Worm (Caenorhabditis elegans) whole organism, dauer: ENCODE measurements around the gene srh-30.

Experiments
- unc-62 ChIP-seq: sonication (generic microtip); optimal IDR thresholded peaks from 2 replicates; lab custom pipeline; 2017; ENCODE audit warnings: missing biosample characterization, missing genetic modification reagents, missing genetic modification characterization

srh-30 gene

ce11 chrV:6771645-6772044, at the start of gene srh-30:
Gene srh-30, minus strand, starts transcription at chrV:6771745.
- no peak for TF ChIP-seq unc-62 (GFP tag; lab: Kevin White, UChicago)

ce11 chrV:6819812-6820211, 48.3 kb upstream of the srh-30 start, which contains the start of gene dmsr-13:
Gene dmsr-13, minus strand, starts transcription at chrV:6819912.
- no peak for TF ChIP-seq unc-62 (GFP tag; lab: Kevin White, UChicago)

ce11 chrV:6817184-6817583, 45.6 kb upstream of the srh-30 start, which contains the start of gene dmsr-14:
Gene dmsr-14, minus strand, starts transcription at chrV:6817284.
- TF ChIP-seq unc-62 (GFP tag; lab: Kevin White, UChicago) = no peak

ce11 chrV:6813862-6814261, 42.3 kb upstream of the srh-30 start:
- TF ChIP-seq unc-62 (GFP tag; lab: Kevin White, UChicago) = no peak

ce11 chrV:6811863-6812262, 40.3 kb upstream of the srh-30 start:
- TF ChIP-seq unc-62 (GFP tag; lab: Kevin White, UChicago) = no peak

ce11 chrV:6810091-6810490, 38.5 kb upstream of the srh-30 start:
- TF ChIP-seq unc-62 (GFP tag; lab: Kevin White, UChicago) = no peak

ce11 chrV:6808962-6809361, 37.4 kb upstream of the srh-30 start, which contains the start of gene dmsr-16:
Gene dmsr-16, minus strand, starts transcription at chrV:6809062.
- TF ChIP-seq unc-62 (GFP tag; lab: Kevin White, UChicago) = no peak

ce11 chrV:6806340-6806739, 34.8 kb upstream of the srh-30 start, which contains the start of gene dmsr-12:
Gene dmsr-12, minus strand, starts transcription at chrV:6806440.
- no peak for TF ChIP-seq unc-62 (GFP tag; lab: Kevin White, UChicago)

- no peak for TF ChIP-seq unc-62 (GFP tag; lab: Kevin White, UChicago)
Measured at ce11 chrV:6803992-6804391, 32.4 kb upstream of the srh-30 start, which contains the start of gene dmsr-11. Gene dmsr-11, minus strand, starts transcription at chrV:6804092.

- TF ChIP-seq unc-62 (GFP tag; lab: Kevin White, UChicago) = no peak
Measured at ce11 chrV:6801850-6802249, 30.3 kb upstream of the srh-30 start, which contains the start of gene dmsr-10. Gene dmsr-10, minus strand, starts transcription at chrV:6801950.

- TF ChIP-seq unc-62 (GFP tag; lab: Kevin White, UChicago) = no peak
Measured at ce11 chrV:6799564-6799963, 28.0 kb upstream of the srh-30 start, which contains the start of gene dmsr-9. Gene dmsr-9, minus strand, starts transcription at chrV:6799664.

- TF ChIP-seq unc-62 (GFP tag; lab: Kevin White, UChicago) = no peak
Measured at ce11 chrV:6796894-6797293, 25.3 kb upstream of the srh-30 start.

ce11 chrV:6796264-6796663, 24.7 kb upstream of the srh-30 start:
- no peak for TF ChIP-seq unc-62 (GFP tag; lab: Kevin White, UChicago)

- TF ChIP-seq unc-62 (GFP tag; lab: Kevin White, UChicago) = no peak
Measured at ce11 chrV:6793744-6794239, 22.2 kb upstream of the srh-30 start, which contains the start of gene ZC404.1. Gene ZC404.1, plus strand, starts transcription at chrV:6794189.

- TF ChIP-seq unc-62 (GFP tag; lab: Kevin White, UChicago) = no peak
Measured at ce11 chrV:6792973-6793372, 21.4 kb upstream of the srh-30 start.

- TF ChIP-seq unc-62 (GFP tag; lab: Kevin White, UChicago) = no peak
Measured at ce11 chrV:6792565-6792964, 21.0 kb upstream of the srh-30 start, which contains the start of gene gck-2. Gene gck-2, minus strand, starts transcription at chrV:6792665.

ce11 chrV:6787906-6788430, 16.4 kb upstream of the srh-30 start, which contains the start of gene ZC404.2:
Gene ZC404.2, plus strand, starts transcription at chrV:6787952.
- TF ChIP-seq unc-62 (GFP tag; lab: Kevin White, UChicago) = no peak
